Fruit fly (Drosophila melanogaster): Measurements from ENCODE around the gene CG31624.

The CG31624 gene

dm6 chr2L:21196511-21196910 lies 3.7 kb downstream of the CG31624 start (continued):
- TF ChIP-seq CG11902 (GFP tag; optimal IDR thresholded peaks at IDR 0.05) (no peak), dac (GFP tag; optimal IDR thresholded peaks at IDR 0.05) (no peak), CG32006 (GFP tag; optimal IDR thresholded peaks at IDR 0.05) (peak; percentile 73), Met (GFP tag; optimal IDR thresholded peaks at IDR 0.05) (peak; percentile 23), Ets21C (GFP tag; optimal IDR thresholded peaks at IDR 0.05) (no peak), ss (GFP tag; optimal IDR thresholded peaks at IDR 0.05) (no peak), Lpt (GFP tag; optimal IDR thresholded peaks at IDR 0.05) (no peak)

dm6 chr2L:21195331-21195730 lies 4.8 kb downstream of the CG31624 start:
- TF ChIP-seq fkh (GFP tag; optimal IDR thresholded peaks at IDR 0.05) (no peak), acj6 (GFP tag; optimal IDR thresholded peaks at IDR 0.05) (no peak), CG6792 (GFP tag; optimal IDR thresholded peaks at IDR 0.05) (no peak), vri (GFP tag; optimal IDR thresholded peaks at IDR 0.05) (no peak), CG9139 (GFP tag; optimal IDR thresholded peaks at IDR 0.05) (no peak), CG32006 (GFP tag; optimal IDR thresholded peaks at IDR 0.05) (no peak), Eip93F (GFP tag; optimal IDR thresholded peaks at IDR 0.05) (no peak), CG6163 (GFP tag; IDR thresholded peaks at IDR 0.05) (no peak), lz (GFP tag; optimal IDR thresholded peaks at IDR 0.05) (no peak), Gug (GFP tag; IDR thresholded peaks at IDR 0.05) (no peak), CG10631 (GFP tag; optimal IDR thresholded peaks at IDR 0.05) (no peak), CG10669 (GFP tag; optimal IDR thresholded peaks at IDR 0.05) (no peak), Ets96B (tag; optimal IDR thresholded peaks at IDR 0.05) (no peak), CG3032 (tag; optimal IDR thresholded peaks at IDR 0.05) (no peak), Eip75B (GFP tag; optimal IDR thresholded peaks at IDR 0.05) (no peak), CG4318 (GFP tag; optimal IDR thresholded peaks at IDR 0.05) (no peak), CG15336 (GFP tag; IDR thresholded peaks at IDR 0.05) (no peak), CG6854 (GFP tag; optimal IDR thresholded peaks at IDR 0.05) (no peak), CG11902 (GFP tag; optimal IDR thresholded peaks at IDR 0.05) (no peak)

dm6 chr2L:21189273-21189781 lies 10.8 kb downstream of the CG31624 start:
- TF ChIP-seq fkh (GFP tag; optimal IDR thresholded peaks at IDR 0.05) (peak; percentile 50), Ets21C (GFP tag; optimal IDR thresholded peaks at IDR 0.05) (no peak)

- no peak for TF ChIP-seq Smox (GFP tag; optimal IDR thresholded peaks at IDR 0.05)
- TF ChIP-seq ss (GFP tag; optimal IDR thresholded peaks at IDR 0.05), result peak in 1 of 2 experiments; percentile 52
- no peak for TF ChIP-seq CG8632 (GFP tag; optimal IDR thresholded peaks at IDR 0.05)
These were observed 12.4 kb downstream of the CG31624 start for dm6 chr2L:21187753-21188152.

- TF ChIP-seq Eip93F (GFP tag; optimal IDR thresholded peaks at IDR 0.05) (peak; percentile 66), vri (GFP tag; optimal IDR thresholded peaks at IDR 0.05) (no peak), CG6792 (GFP tag; optimal IDR thresholded peaks at IDR 0.05) (no peak), fd59A (GFP tag; optimal IDR thresholded peaks at IDR 0.05) (no peak)
These were observed 20.6 kb downstream of the CG31624 start, which contains the start of the genes bur and Mcm10 for dm6 chr2L:21179615-21180031. Gene bur, minus strand, starts transcription at chr2L:21179683. Gene Mcm10, plus strand, starts transcription at chr2L:21179933.

- TF ChIP-seq CG6276 (GFP tag; optimal IDR thresholded peaks at IDR 0.05) (no peak), svp (GFP tag) (no peak), Eip93F (GFP tag; optimal IDR thresholded peaks at IDR 0.05) (no peak), cyc (GFP tag; optimal IDR thresholded peaks at IDR 0.05) (no peak), vri (GFP tag; optimal IDR thresholded peaks at IDR 0.05) (no peak), Sox14 (GFP tag; optimal IDR thresholded peaks at IDR 0.05) (no peak), CG31627 (GFP tag; optimal IDR thresholded peaks at IDR 0.05) (no peak), CG4318 (GFP tag; optimal IDR thresholded peaks at IDR 0.05) (no peak), salr (GFP tag; optimal IDR thresholded peaks at IDR 0.05) (no peak), CG11902 (GFP tag; optimal IDR thresholded peaks at IDR 0.05) (no peak)
These were observed 21.0 kb downstream of the CG31624 start for dm6 chr2L:21179217-21179520.
